Worm (Caenorhabditis elegans) whole organism, L4 larva: ENCODE results near the gene hsp-12.3.

Source experiments
- D1046.2 ChIP-seq: fragments of 200-800 bp; sonication (Bioruptor generic); IDR thresholded peaks from 2 replicates; pipeline ENCODE4 v1.3.6; 2022; ENCODE audit warnings: missing genetic modification characterization, missing compliant biosample characterization
- T20F7.1 ChIP-seq: fragments of 200-800 bp; sonication (Bioruptor generic); optimal IDR thresholded peaks from 2 replicates; lab custom pipeline; 2018; ENCODE audit warnings: mild to moderate bottlenecking, missing genetic modification characterization, missing compliant biosample characterization
- T26A8.4 ChIP-seq: fragments of 200-800 bp; sonication (Bioruptor generic); IDR thresholded peaks from 2 replicates; pipeline ENCODE4 v1.3.6; 2022; ENCODE audit warnings: missing genetic modification characterization, missing compliant biosample characterization
- Y105C5A.15 ChIP-seq: fragments of 200-800 bp; sonication (Bioruptor generic); IDR thresholded peaks from 2 replicates; pipeline ENCODE4 v1.3.6; 2022; ENCODE audit warnings: missing genetic modification characterization, missing compliant biosample characterization
- Y48G9A.11 ChIP-seq: fragments of 200-800 bp; sonication (Bioruptor generic); IDR thresholded peaks from 2 replicates; pipeline ENCODE4 v1.3.6; 2022; ENCODE audit warnings: missing genetic modification reagents, missing genetic modification characterization, missing compliant biosample characterization
- Y75B8A.6 ChIP-seq: fragments of 200-800 bp; sonication (Bioruptor generic); IDR thresholded peaks from 2 replicates; pipeline ENCODE4 v1.3.6; 2022; ENCODE audit warnings: missing genetic modification reagents, missing genetic modification characterization, missing compliant biosample characterization
- aly-2 ChIP-seq: sonication (generic microtip); optimal IDR thresholded peaks from 2 replicates; lab custom pipeline; 2018; ENCODE audit warnings: missing biosample characterization, missing genetic modification characterization
- ceh-32 ChIP-seq: sonication (generic microtip); optimal IDR thresholded peaks from 2 replicates; lab custom pipeline; 2016; ENCODE audit warnings: mild to moderate bottlenecking, missing genetic modification characterization, missing compliant biosample characterization; ENCODE audit not compliant: poor library complexity
- ceh-44 ChIP-seq: fragments of 200-800 bp; sonication (Bioruptor generic); IDR thresholded peaks from 2 replicates; pipeline ENCODE4 v1.3.6; 2022; ENCODE audit warnings: missing genetic modification reagents, missing genetic modification characterization, missing compliant biosample characterization
- cey-2 ChIP-seq: sonication (generic microtip); optimal IDR thresholded peaks from 3 replicates; lab custom pipeline; 2017; ENCODE audit warnings: missing genetic modification characterization, mild to moderate bottlenecking, missing compliant biosample characterization, antibody characterized with exemption, borderline replicate concordance; ENCODE audit not compliant: insufficient read depth
- daf-16 ChIP-seq, 3 experiments: sonication (generic microtip); optimal IDR thresholded peaks; 2 replicates each; lab custom pipeline; 2016 to 2017; ENCODE audit warnings: missing genetic modification characterization in 3 of 3, missing genetic modification reagents in 3 of 3, mild to moderate bottlenecking in 2 of 3, missing compliant biosample characterization in 2 of 3, missing biosample characterization in 1 of 3, moderate library complexity in 1 of 3
- dmd-6 ChIP-seq: fragments of 200-800 bp; sonication (Bioruptor generic); IDR thresholded peaks from 2 replicates; pipeline ENCODE4 v1.3.6; 2022; ENCODE audit warnings: missing genetic modification reagents, missing genetic modification characterization, missing compliant biosample characterization
- dmd-9 ChIP-seq: fragments of 200-800 bp; sonication (Bioruptor generic); IDR thresholded peaks from 2 replicates; pipeline ENCODE4 v1.3.6; 2022; ENCODE audit warnings: missing genetic modification reagents, missing genetic modification characterization, missing compliant biosample characterization
- dpl-1 ChIP-seq: fragments of 150-350 bp; optimal IDR thresholded peaks from 2 replicates; lab custom pipeline; 2014; ENCODE audit warnings: missing biosample characterization, missing genetic modification reagents, missing genetic modification characterization
- dve-1 ChIP-seq: sonication (generic microtip); optimal IDR thresholded peaks from 2 replicates; lab custom pipeline; 2017; ENCODE audit warnings: antibody characterized with exemption, mild to moderate bottlenecking, missing genetic modification characterization, missing compliant biosample characterization; ENCODE audit not compliant: insufficient read depth
- egl-27 ChIP-seq: sonication (generic microtip); optimal IDR thresholded peaks from 3 replicates; lab custom pipeline; 2017; ENCODE audit warnings: missing biosample characterization, missing genetic modification reagents, missing genetic modification characterization
- egl-43 ChIP-seq: fragments of 200-800 bp; sonication (Bioruptor generic); IDR thresholded peaks from 2 replicates; pipeline ENCODE4 v1.3.6; 2022; ENCODE audit warnings: missing genetic modification reagents, missing genetic modification characterization, missing compliant biosample characterization
- hlh-11 ChIP-seq: fragments of 200-800 bp; sonication (Bioruptor generic); optimal IDR thresholded peaks from 2 replicates; lab custom pipeline; 2018; ENCODE audit warnings: mild to moderate bottlenecking, missing genetic modification characterization, missing compliant biosample characterization
- hlh-30 ChIP-seq: sonication (generic microtip); optimal IDR thresholded peaks from 2 replicates; lab custom pipeline; 2017; ENCODE audit warnings: antibody characterized with exemption, mild to moderate bottlenecking, missing genetic modification characterization, missing compliant biosample characterization; ENCODE audit not compliant: insufficient read depth
- jun-1 ChIP-seq: fragments of 150-350 bp; optimal IDR thresholded peaks from 2 replicates; lab custom pipeline; 2014; ENCODE audit warnings: missing biosample characterization, missing genetic modification reagents, missing genetic modification characterization
- lin-1 ChIP-seq: fragments of 200-800 bp; sonication (Bioruptor generic); IDR thresholded peaks from 2 replicates; pipeline ENCODE4 v1.3.6; 2022; ENCODE audit warnings: missing genetic modification reagents, missing genetic modification characterization, missing compliant biosample characterization
- lin-29 ChIP-seq: fragments of 200-800 bp; sonication (Bioruptor generic); IDR thresholded peaks from 2 replicates; pipeline ENCODE4 v1.3.6; 2022; ENCODE audit warnings: missing genetic modification reagents, missing genetic modification characterization, missing compliant biosample characterization
- lin-38 ChIP-seq: fragments of 200-800 bp; sonication (Bioruptor generic); IDR thresholded peaks from 2 replicates; pipeline ENCODE4 v1.3.6; 2022; ENCODE audit warnings: missing genetic modification reagents, missing genetic modification characterization, missing compliant biosample characterization
- lin-39 ChIP-seq: fragments of 150-350 bp; optimal IDR thresholded peaks from 2 replicates; lab custom pipeline; 2014; ENCODE audit warnings: missing biosample characterization, missing genetic modification reagents, missing genetic modification characterization
- lir-3 ChIP-seq: sonication (generic microtip); optimal IDR thresholded peaks from 2 replicates; lab custom pipeline; 2016; ENCODE audit warnings: mild to moderate bottlenecking, missing genetic modification characterization, missing compliant biosample characterization
- madf-5 ChIP-seq, 2 experiments: fragments of 200-800 bp; sonication (Bioruptor generic); IDR thresholded peaks; 2 replicates each; pipeline ENCODE4 v1.3.6; 2022; ENCODE audit warnings: missing compliant biosample characterization in 2 of 2, missing genetic modification characterization in 2 of 2
- mdt-29 ChIP-seq: fragments of 200-800 bp; sonication (Bioruptor generic); IDR thresholded peaks from 2 replicates; pipeline ENCODE4 v1.3.6; 2022; ENCODE audit warnings: missing genetic modification reagents, missing genetic modification characterization, missing compliant biosample characterization
- mxl-3 ChIP-seq: fragments of 200-800 bp; sonication (Bioruptor generic); optimal IDR thresholded peaks from 2 replicates; lab custom pipeline; 2018; ENCODE audit warnings: mild to moderate bottlenecking, missing genetic modification characterization, missing compliant biosample characterization
- nhr-10 ChIP-seq: fragments of 150-350 bp; optimal IDR thresholded peaks from 2 replicates; lab custom pipeline; 2014; ENCODE audit warnings: missing biosample characterization, missing genetic modification characterization
- nhr-102 ChIP-seq: sonication (generic microtip); optimal IDR thresholded peaks from 2 replicates; lab custom pipeline; 2016; ENCODE audit warnings: mild to moderate bottlenecking, missing genetic modification characterization, moderate library complexity, missing compliant biosample characterization
- nhr-42 ChIP-seq: fragments of 200-800 bp; sonication (Bioruptor generic); IDR thresholded peaks from 2 replicates; pipeline ENCODE4 v1.3.6; 2022; ENCODE audit warnings: missing genetic modification characterization, missing compliant biosample characterization
- nhr-77 ChIP-seq: fragments of 150-350 bp; optimal IDR thresholded peaks from 2 replicates; lab custom pipeline; 2014; ENCODE audit warnings: missing biosample characterization, missing genetic modification characterization
- pha-4 ChIP-seq, 2 experiments: fragments of 150-350 bp in 1 of 2; fragments of 200-800 bp in 1 of 2; sonication (Bioruptor generic) in 1 of 2; IDR thresholded peaks in 1 of 2; optimal IDR thresholded peaks in 1 of 2; 2 replicates each; pipeline versions ENCODE4 v1.3.6 to Lab custom; 2014 to 2022; ENCODE audit warnings: missing genetic modification characterization in 2 of 2, missing genetic modification reagents in 2 of 2, missing biosample characterization in 1 of 2, missing compliant biosample characterization in 1 of 2
- php-3 ChIP-seq: fragments of 200-800 bp; sonication (Bioruptor generic); IDR thresholded peaks from 2 replicates; pipeline ENCODE4 v1.3.6; 2022; ENCODE audit warnings: missing genetic modification reagents, missing genetic modification characterization, missing compliant biosample characterization
- rbr-2 ChIP-seq: sonication (generic microtip); optimal IDR thresholded peaks from 2 replicates; lab custom pipeline; 2016; ENCODE audit warnings: missing genotype, missing genetic modification characterization, missing compliant biosample characterization
- saeg-2 ChIP-seq: fragments of 200-800 bp; sonication (Bioruptor generic); IDR thresholded peaks from 2 replicates; pipeline ENCODE4 v1.3.6; 2022; ENCODE audit warnings: missing genetic modification reagents, missing genetic modification characterization, missing compliant biosample characterization
- snpc-1.2 ChIP-seq: fragments of 200-800 bp; sonication (Bioruptor generic); IDR thresholded peaks from 2 replicates; pipeline ENCODE4 v1.3.6; 2022; ENCODE audit warnings: missing genetic modification reagents, missing genetic modification characterization, missing compliant biosample characterization
- spr-3 ChIP-seq: fragments of 200-800 bp; sonication (Bioruptor generic); optimal IDR thresholded peaks from 2 replicates; lab custom pipeline; 2018; ENCODE audit warnings: mild to moderate bottlenecking, missing genetic modification characterization, missing compliant biosample characterization
- tag-97 ChIP-seq: fragments of 200-800 bp; sonication (Bioruptor generic); IDR thresholded peaks from 2 replicates; pipeline ENCODE4 v1.3.6; 2022; ENCODE audit warnings: missing genetic modification characterization, missing compliant biosample characterization
- unc-130 ChIP-seq: sonication (generic microtip); optimal IDR thresholded peaks from 2 replicates; lab custom pipeline; 2016; ENCODE audit warnings: missing genetic modification reagents, missing genetic modification characterization, missing compliant biosample characterization
- unc-39 ChIP-seq: sonication (generic microtip); optimal IDR thresholded peaks from 2 replicates; lab custom pipeline; 2017; ENCODE audit warnings: missing biosample characterization, missing genetic modification characterization
- unc-62 ChIP-seq, 3 experiments: fragments of 150-350 bp in 1 of 3; sonication (generic microtip); optimal IDR thresholded peaks in 2 of 3; peaks in 1 of 3; 1 replicate in 1 of 3; 2 replicates in 2 of 3; lab custom pipeline; 2014 to 2017; ENCODE audit warnings: missing biosample characterization in 3 of 3, missing genetic modification characterization in 3 of 3, missing genetic modification reagents in 3 of 3, missing genotype in 1 of 3
- zfp-3 ChIP-seq: fragments of 200-800 bp; sonication (Bioruptor generic); conservative IDR thresholded peaks from 2 replicates; pipeline ENCODE4 v1.3.6; 2022; ENCODE audit warnings: missing genetic modification reagents, missing genetic modification characterization, missing compliant biosample characterization
- zip-11 ChIP-seq: fragments of 200-800 bp; sonication (Bioruptor generic); IDR thresholded peaks from 2 replicates; pipeline ENCODE4 v1.3.6; 2022; ENCODE audit warnings: missing genetic modification characterization, missing compliant biosample characterization
- ztf-7 ChIP-seq: fragments of 150-350 bp; optimal IDR thresholded peaks from 2 replicates; lab custom pipeline; 2014; ENCODE audit warnings: missing biosample characterization, missing genetic modification characterization

hsp-12.3 gene

DNA sequence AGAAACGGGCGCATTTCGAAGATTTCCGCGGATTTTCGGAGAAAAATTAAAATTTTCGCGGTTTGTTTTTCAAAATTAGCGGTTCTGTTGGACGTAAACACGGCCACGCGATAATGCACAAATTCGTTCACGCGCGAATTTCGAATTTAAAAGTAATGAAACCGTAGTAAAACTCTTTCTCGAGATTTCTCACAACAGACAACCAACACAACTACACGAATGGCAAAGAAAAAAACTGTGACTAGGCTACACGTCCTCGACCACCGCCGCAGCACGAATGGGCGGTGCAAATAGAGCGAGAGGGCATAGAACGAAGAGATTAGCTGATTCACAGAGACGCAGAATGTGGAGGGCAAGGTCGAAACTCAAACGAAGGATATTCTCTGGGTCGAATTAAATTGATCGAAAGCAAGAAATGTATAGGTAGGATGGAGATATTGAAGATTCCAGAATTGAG is 4.4 kb downstream of the hsp-12.3 start, which contains the start of gene idh-1 (continued):
- TF ChIP-seq hlh-11 (tag; lab: Kevin White, UChicago) (peak; percentile 37), egl-43 (GFP tag; lab: Robert Waterston, UW) (no peak; the same call in 1 of the 2 replicates), egl-27 (tag; lab: Kevin White, UChicago) (no peak), dmd-9 (GFP tag; lab: Robert Waterston, UW) (no peak), madf-5 (GFP tag; IDR thresholded peaks at IDR 0.05; lab: Robert Waterston, UW) (no peak), rbr-2 (tag; lab: Kevin White, UChicago) (peak; percentile 3), T26A8.4 (GFP tag; lab: Robert Waterston, UW) (0 out of 2 replicates have a peak, but pooled peaks have one; percentile 20), lin-29 (GFP tag; lab: Robert Waterston, UW) (peak; percentile 36; the same call in 1 of the 2 replicates), hlh-30 (tag; lab: Kevin White, UChicago) (peak; percentile 44), nhr-102 (tag; lab: Kevin White, UChicago) (peak; percentile 29), ceh-32 (tag; lab: Kevin White, UChicago) (no peak), pha-4 (GFP tag; IDR thresholded peaks at IDR 0.05; lab: Robert Waterston, UW) (no peak), pha-4 (tag; optimal IDR thresholded peaks at IDR 0.05; lab: Kevin White, UChicago) (no peak), daf-16 (GFP tag; optimal IDR thresholded peaks at IDR 0.05; lab: Kevin White, UChicago) (no peak), daf-16 (tag; optimal IDR thresholded peaks at IDR 0.05; lab: Kevin White, UChicago) (peak; percentile 8), jun-1 (tag; lab: Kevin White, UChicago) (no peak), unc-62 (GFP tag; optimal IDR thresholded peaks at IDR 0.05 in 1 of 2; lab: Kevin White, UChicago) (peak in 1 of 2 experiments; percentile 84), unc-62 (tag; optimal IDR thresholded peaks at IDR 0.05; lab: Kevin White, UChicago) (no peak), lin-38 (GFP tag; lab: Robert Waterston, UW) (peak; percentile 57), Y48G9A.11 (GFP tag; lab: Robert Waterston, UW) (no peak), aly-2 (no peak), Y75B8A.6 (GFP tag; lab: Robert Waterston, UW) (no peak), lir-3 (tag; lab: Kevin White, UChicago) (no peak), mdt-29 (GFP tag; lab: Robert Waterston, UW) (no peak; the same call in 1 of the 2 replicates), Y105C5A.15 (no peak), unc-39 (tag; lab: Kevin White, UChicago) (no peak), saeg-2 (GFP tag; lab: Robert Waterston, UW) (no peak), snpc-1.2 (GFP tag; lab: Robert Waterston, UW) (peak; percentile 46; the same call in 1 of the 2 replicates), cey-2 (no peak), zip-11 (GFP tag; lab: Robert Waterston, UW) (no peak), dmd-6 (GFP tag; lab: Robert Waterston, UW) (peak; percentile 32; the same call in 1 of the 2 replicates), unc-130 (GFP tag; lab: Kevin White, UChicago) (peak; percentile 36), ztf-7 (tag; lab: Kevin White, UChicago) (no peak), nhr-10 (tag; lab: Kevin White, UChicago) (peak; percentile 32), dpl-1 (GFP tag; lab: Kevin White, UChicago) (peak; percentile 71), D1046.2 (no peak), ceh-44 (GFP tag; lab: Robert Waterston, UW) (no peak), nhr-42 (GFP tag; lab: Robert Waterston, UW) (0 out of 2 replicates have a peak, but pooled peaks have one; percentile 19), T20F7.1 (GFP tag; lab: Kevin White, UChicago) (peak; percentile 24), tag-97 (GFP tag; lab: Robert Waterston, UW) (no peak)

DNA sequence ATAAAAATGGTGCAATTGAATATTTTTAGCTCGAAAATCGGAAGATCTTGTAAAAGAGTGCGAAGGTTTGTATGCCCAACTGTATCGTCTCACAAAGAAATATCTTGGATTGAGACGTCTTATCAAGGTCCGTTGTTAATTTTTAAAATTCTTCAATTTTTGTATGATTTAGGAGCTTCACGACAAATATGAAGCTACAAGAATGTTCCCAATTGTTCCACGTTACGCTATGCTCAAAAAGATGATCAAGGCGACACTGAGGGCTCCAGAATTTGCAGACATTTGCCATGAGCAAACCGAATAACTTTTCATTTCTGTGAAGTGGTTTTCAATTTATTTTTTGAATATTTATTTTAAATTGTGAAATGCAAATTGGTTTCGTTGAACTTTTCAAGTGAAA is 6.6 kb downstream of the hsp-12.3 start:
- peak; percentile 24 for TF ChIP-seq spr-3 (GFP tag; lab: Kevin White, UChicago)
- TF ChIP-seq Y75B8A.6 (GFP tag; lab: Robert Waterston, UW): 0 out of 2 replicates have a peak, but pooled peaks have one; percentile 43
- peak; percentile 74; the same call in 1 of the 2 replicates for TF ChIP-seq pha-4 (GFP tag; IDR thresholded peaks at IDR 0.05; lab: Robert Waterston, UW)
- no peak for TF ChIP-seq pha-4 (tag; optimal IDR thresholded peaks at IDR 0.05; lab: Kevin White, UChicago)
- TF ChIP-seq unc-62 (GFP tag; optimal IDR thresholded peaks at IDR 0.05 in 1 of 2; lab: Kevin White, UChicago): peak in 1 of 2 experiments; percentile 96
- no peak for TF ChIP-seq unc-62 (tag; optimal IDR thresholded peaks at IDR 0.05; lab: Kevin White, UChicago)
- peak; percentile 96 for TF ChIP-seq zfp-3
- 0 out of 2 replicates have a peak, but pooled peaks have one; percentile 33 for TF ChIP-seq lin-1 (GFP tag; lab: Robert Waterston, UW)
- 0 out of 2 replicates have a peak, but pooled peaks have one; percentile 53 for TF ChIP-seq php-3 (GFP tag; lab: Robert Waterston, UW)
- no peak for TF ChIP-seq ceh-32 (tag; lab: Kevin White, UChicago)
- no peak for TF ChIP-seq lin-39 (tag; lab: Kevin White, UChicago)
- TF ChIP-seq T20F7.1 (GFP tag; lab: Kevin White, UChicago): peak; percentile 69
- TF ChIP-seq mdt-29 (GFP tag; lab: Robert Waterston, UW): no peak; the same call in none of the 2 replicates
- TF ChIP-seq dve-1: peak; percentile 74
- peak; percentile 5 for TF ChIP-seq unc-130 (GFP tag; lab: Kevin White, UChicago)
- TF ChIP-seq mxl-3 (GFP tag; lab: Kevin White, UChicago): no peak
- TF ChIP-seq lin-38 (GFP tag; lab: Robert Waterston, UW): peak; percentile 69
- TF ChIP-seq nhr-10 (tag; lab: Kevin White, UChicago): peak; percentile 3
- peak; percentile 20 for TF ChIP-seq nhr-77 (tag; lab: Kevin White, UChicago)
